Fruit fly (Drosophila melanogaster) whole organism, embryonic: ENCODE results near the gene CG16985.

ENCODE experiments used
- Antp ChIP-seq: fragments of 200-800 bp; sonication (Bioruptor generic); optimal IDR thresholded peaks from 3 replicates; lab custom pipeline; 2016; ENCODE audit warnings: missing biosample characterization, missing genetic modification characterization
- Bdp1 ChIP-seq: fragments of 200-800 bp; sonication (Bioruptor generic); optimal IDR thresholded peaks from 3 replicates; lab custom pipeline; 2016; ENCODE audit warnings: missing biosample characterization, missing genetic modification characterization
- CG10209 ChIP-seq: fragments of 200-800 bp; sonication (Bioruptor generic); optimal IDR thresholded peaks from 3 replicates; lab custom pipeline; 2017; ENCODE audit warnings: missing biosample characterization, mild to moderate bottlenecking, missing genetic modification characterization, missing genetic modification reagents
- CG1024 ChIP-seq: fragments of 200-800 bp; sonication (Bioruptor generic); IDR thresholded peaks from 2 replicates; pipeline ENCODE4 v1.3.6; 2022; ENCODE audit warnings: missing biosample characterization, missing genetic modification characterization
- CG10462 ChIP-seq: fragments of 200-800 bp; sonication (Bioruptor generic); optimal IDR thresholded peaks from 2 replicates; lab custom pipeline; 2016; ENCODE audit warnings: missing biosample characterization, missing genetic modification characterization
- CG13123 ChIP-seq: fragments of 200-800 bp; sonication (Bioruptor generic); optimal IDR thresholded peaks from 2 replicates; lab custom pipeline; 2016; ENCODE audit warnings: missing biosample characterization, missing genetic modification characterization
- CG13424 ChIP-seq: fragments of 200-800 bp; sonication (Bioruptor generic); optimal IDR thresholded peaks from 2 replicates; lab custom pipeline; 2019; ENCODE audit warnings: missing biosample characterization, mild to moderate bottlenecking, missing genetic modification characterization, moderate library complexity
- CG1647 ChIP-seq: fragments of 200-800 bp; sonication (Bioruptor generic); optimal IDR thresholded peaks from 3 replicates; lab custom pipeline; 2016; ENCODE audit warnings: missing biosample characterization, missing genetic modification characterization
- CG16813 ChIP-seq: fragments of 200-800 bp; sonication (Bioruptor generic); IDR thresholded peaks from 3 replicates; pipeline ENCODE4 v1.3.6; 2022; ENCODE audit warnings: missing biosample characterization, missing genetic modification characterization; ENCODE audit not compliant: partially characterized antibody
- CG3281 ChIP-seq: fragments of 200-800 bp; sonication (Bioruptor generic); optimal IDR thresholded peaks from 3 replicates; lab custom pipeline; 2017; ENCODE audit warnings: missing biosample characterization, mild to moderate bottlenecking, missing genetic modification characterization
- CG34422 ChIP-seq: fragments of 200-800 bp; sonication (Bioruptor generic); IDR thresholded peaks from 3 replicates; pipeline ENCODE4 v1.3.6; 2022; ENCODE audit warnings: missing biosample characterization, missing genetic modification characterization
- CG4328 ChIP-seq: fragments of 200-800 bp; sonication (Bioruptor generic); optimal IDR thresholded peaks from 3 replicates; lab custom pipeline; 2017; ENCODE audit warnings: missing biosample characterization, missing genetic modification reagents, missing genetic modification characterization
- CG43689 ChIP-seq: fragments of 200-800 bp; sonication (Bioruptor generic); IDR thresholded peaks from 2 replicates; pipeline ENCODE4 v1.3.6; 2022; ENCODE audit warnings: missing biosample characterization, missing genetic modification characterization
- CG4424 ChIP-seq: fragments of 200-800 bp; sonication (Bioruptor generic); optimal IDR thresholded peaks from 3 replicates; lab custom pipeline; 2016; ENCODE audit warnings: missing biosample characterization, missing genetic modification characterization
- CG7357 ChIP-seq: fragments of 200-800 bp; sonication (Bioruptor generic); IDR thresholded peaks from 3 replicates; pipeline ENCODE4 v1.3.6; 2022; ENCODE audit warnings: missing biosample characterization, missing genetic modification characterization
- CG7372 ChIP-seq: fragments of 200-800 bp; sonication (Bioruptor generic); IDR thresholded peaks from 2 replicates; pipeline ENCODE4 v1.3.6; 2022; ENCODE audit warnings: missing biosample characterization, missing genetic modification characterization
- CG8478 ChIP-seq: fragments of >200 bp; optimal IDR thresholded peaks from 2 replicates; lab custom pipeline; 2018
- CG9727 ChIP-seq: fragments of 200-800 bp; sonication (Bioruptor generic); optimal IDR thresholded peaks from 3 replicates; lab custom pipeline; 2017; ENCODE audit warnings: missing biosample characterization, mild to moderate bottlenecking, missing genetic modification characterization
- Chrac-16 ChIP-seq: fragments of 200-800 bp; sonication (Bioruptor generic); optimal IDR thresholded peaks from 3 replicates; lab custom pipeline; 2016; ENCODE audit warnings: missing biosample characterization, missing genetic modification characterization
- CrebB ChIP-seq: fragments of 200-800 bp; sonication (Bioruptor generic); optimal IDR thresholded peaks from 3 replicates; lab custom pipeline; 2018; ENCODE audit warnings: missing biosample characterization, mild to moderate bottlenecking, missing genetic modification characterization
- Doc3 ChIP-seq: fragments of 200-800 bp; sonication (Bioruptor generic); IDR thresholded peaks from 3 replicates; pipeline ENCODE4 v1.3.6; 2022; ENCODE audit warnings: missing biosample characterization, missing genetic modification characterization; ENCODE audit not compliant: partially characterized antibody
- Fer2 ChIP-seq: fragments of 200-800 bp; sonication (Bioruptor generic); optimal IDR thresholded peaks from 2 replicates; lab custom pipeline; 2018; ENCODE audit warnings: missing biosample characterization, mild to moderate bottlenecking, missing genetic modification characterization, moderate library complexity
- HLH4C ChIP-seq: fragments of 200-800 bp; sonication (Bioruptor generic); IDR thresholded peaks from 3 replicates; pipeline ENCODE4 v1.3.6; 2022; ENCODE audit warnings: missing biosample characterization, missing genetic modification characterization; ENCODE audit not compliant: partially characterized antibody
- Hr39 ChIP-seq: fragments of >200 bp; optimal IDR thresholded peaks from 2 replicates; lab custom pipeline; 2017
- NC2β ChIP-seq: fragments of 200-800 bp; sonication (Bioruptor generic); optimal IDR thresholded peaks from 2 replicates; lab custom pipeline; 2016; ENCODE audit warnings: missing biosample characterization, missing genetic modification characterization
- Ravus ChIP-seq: fragments of 200-800 bp; sonication (Bioruptor generic); IDR thresholded peaks from 2 replicates; pipeline ENCODE4 v1.3.6; 2022; ENCODE audit warnings: missing biosample characterization, missing genetic modification characterization
- Side ChIP-seq: fragments of 200-800 bp; sonication (Bioruptor generic); optimal IDR thresholded peaks from 2 replicates; lab custom pipeline; 2016; ENCODE audit warnings: missing biosample characterization, missing genetic modification characterization
- Sin3A ChIP-seq: fragments of >200 bp; optimal IDR thresholded peaks from 2 replicates; lab custom pipeline; 2018
- amos ChIP-seq: fragments of 200-800 bp; sonication (Bioruptor generic); IDR thresholded peaks from 2 replicates; pipeline ENCODE4 v1.3.6; 2022; ENCODE audit warnings: missing biosample characterization, missing genetic modification characterization; ENCODE audit not compliant: partially characterized antibody
- br ChIP-seq: fragments of >200 bp; optimal IDR thresholded peaks from 2 replicates; lab custom pipeline; 2017
- crol ChIP-seq: fragments of 200-800 bp; sonication (Bioruptor generic); IDR thresholded peaks from 2 replicates; pipeline ENCODE4 v1.3.6; 2022; ENCODE audit warnings: missing biosample characterization, missing genetic modification characterization
- cwo ChIP-seq: fragments of 200-800 bp; sonication (Bioruptor generic); optimal IDR thresholded peaks from 3 replicates; lab custom pipeline; 2017; ENCODE audit warnings: missing biosample characterization, missing genetic modification characterization, mild to moderate bottlenecking, moderate library complexity, missing genetic modification reagents
- dati ChIP-seq: fragments of 200-800 bp; sonication (Bioruptor generic); IDR thresholded peaks from 2 replicates; pipeline ENCODE4 v1.3.6; 2022; ENCODE audit warnings: missing biosample characterization, missing genetic modification characterization
- dmrt11E ChIP-seq: fragments of 200-800 bp; sonication (Bioruptor generic); optimal IDR thresholded peaks from 3 replicates; lab custom pipeline; 2018; ENCODE audit warnings: missing biosample characterization, mild to moderate bottlenecking, missing genetic modification characterization, moderate library complexity
- fd102C ChIP-seq: fragments of 200-800 bp; sonication (Bioruptor generic); optimal IDR thresholded peaks from 2 replicates; lab custom pipeline; 2018; ENCODE audit warnings: missing biosample characterization, mild to moderate bottlenecking, missing genetic modification characterization, moderate library complexity
- fru ChIP-seq: fragments of >200 bp; optimal IDR thresholded peaks from 2 replicates; lab custom pipeline; 2017
- gro ChIP-seq: fragments of 200-800 bp; sonication (Bioruptor generic); optimal IDR thresholded peaks from 2 replicates; lab custom pipeline; 2016; ENCODE audit warnings: missing biosample characterization, missing genetic modification characterization
- gsb-n ChIP-seq: fragments of 200-800 bp; sonication (Bioruptor generic); optimal IDR thresholded peaks from 3 replicates; lab custom pipeline; 2018; ENCODE audit warnings: missing biosample characterization, mild to moderate bottlenecking, missing genetic modification characterization
- ham ChIP-seq: fragments of 200-800 bp; sonication (Bioruptor generic); IDR thresholded peaks from 2 replicates; pipeline ENCODE4 v1.3.6; 2022; ENCODE audit warnings: missing biosample characterization, missing genetic modification characterization
- luna ChIP-seq: fragments of 200-800 bp; sonication (Bioruptor generic); optimal IDR thresholded peaks from 2 replicates; lab custom pipeline; 2016; ENCODE audit warnings: missing biosample characterization, missing genetic modification characterization
- mirr ChIP-seq: fragments of 200-800 bp; sonication (Bioruptor generic); optimal IDR thresholded peaks from 3 replicates; lab custom pipeline; 2018; ENCODE audit warnings: missing biosample characterization, mild to moderate bottlenecking, missing genetic modification characterization
- org-1 ChIP-seq: fragments of 200-800 bp; sonication (Bioruptor generic); optimal IDR thresholded peaks from 2 replicates; lab custom pipeline; 2017; ENCODE audit warnings: missing biosample characterization, missing genetic modification characterization
- prd ChIP-seq, 3 experiments: fragments of >200 bp in 2 of 3; fragments of 200-800 bp in 1 of 3; sonication (Bioruptor generic) in 1 of 3; optimal IDR thresholded peaks in 2 of 3; IDR thresholded peaks in 1 of 3; 2 replicates in 2 of 3; 3 replicates in 1 of 3; pipeline versions ENCODE4 v1.3.6 to Lab custom; 2017 to 2022; ENCODE audit warnings: missing biosample characterization in 1 of 3, missing genetic modification characterization in 1 of 3
- repo ChIP-seq: fragments of 200-800 bp; sonication (Bioruptor generic); optimal IDR thresholded peaks from 2 replicates; lab custom pipeline; 2016; ENCODE audit warnings: missing biosample characterization, missing genetic modification characterization
- sima ChIP-seq: fragments of 200-800 bp; sonication (Bioruptor generic); optimal IDR thresholded peaks from 2 replicates; lab custom pipeline; 2016; ENCODE audit warnings: missing biosample characterization, missing genetic modification characterization
- sr ChIP-seq: fragments of 200-800 bp; sonication (Bioruptor generic); IDR thresholded peaks from 3 replicates; pipeline ENCODE4 v1.3.6; 2022; ENCODE audit warnings: missing biosample characterization, missing genetic modification characterization
- ssp ChIP-seq: fragments of 200-800 bp; sonication (Bioruptor generic); IDR thresholded peaks from 2 replicates; pipeline ENCODE4 v1.3.6; 2022; ENCODE audit warnings: missing biosample characterization, missing genetic modification characterization
- stwl ChIP-seq: fragments of 200-800 bp; sonication (Bioruptor generic); optimal IDR thresholded peaks from 3 replicates; lab custom pipeline; 2018; ENCODE audit warnings: missing biosample characterization, mild to moderate bottlenecking, missing genetic modification characterization, moderate library complexity
- unc-4 ChIP-seq: fragments of 200-800 bp; sonication (Bioruptor generic); IDR thresholded peaks from 2 replicates; pipeline ENCODE4 v1.3.6; 2022; ENCODE audit warnings: missing biosample characterization, missing genetic modification characterization; ENCODE audit not compliant: partially characterized antibody
- vfl ChIP-seq: fragments of 200-800 bp; sonication (Bioruptor generic); optimal IDR thresholded peaks from 2 replicates; lab custom pipeline; 2016; ENCODE audit warnings: missing biosample characterization, missing genetic modification characterization

The CG16985 gene

DNA sequence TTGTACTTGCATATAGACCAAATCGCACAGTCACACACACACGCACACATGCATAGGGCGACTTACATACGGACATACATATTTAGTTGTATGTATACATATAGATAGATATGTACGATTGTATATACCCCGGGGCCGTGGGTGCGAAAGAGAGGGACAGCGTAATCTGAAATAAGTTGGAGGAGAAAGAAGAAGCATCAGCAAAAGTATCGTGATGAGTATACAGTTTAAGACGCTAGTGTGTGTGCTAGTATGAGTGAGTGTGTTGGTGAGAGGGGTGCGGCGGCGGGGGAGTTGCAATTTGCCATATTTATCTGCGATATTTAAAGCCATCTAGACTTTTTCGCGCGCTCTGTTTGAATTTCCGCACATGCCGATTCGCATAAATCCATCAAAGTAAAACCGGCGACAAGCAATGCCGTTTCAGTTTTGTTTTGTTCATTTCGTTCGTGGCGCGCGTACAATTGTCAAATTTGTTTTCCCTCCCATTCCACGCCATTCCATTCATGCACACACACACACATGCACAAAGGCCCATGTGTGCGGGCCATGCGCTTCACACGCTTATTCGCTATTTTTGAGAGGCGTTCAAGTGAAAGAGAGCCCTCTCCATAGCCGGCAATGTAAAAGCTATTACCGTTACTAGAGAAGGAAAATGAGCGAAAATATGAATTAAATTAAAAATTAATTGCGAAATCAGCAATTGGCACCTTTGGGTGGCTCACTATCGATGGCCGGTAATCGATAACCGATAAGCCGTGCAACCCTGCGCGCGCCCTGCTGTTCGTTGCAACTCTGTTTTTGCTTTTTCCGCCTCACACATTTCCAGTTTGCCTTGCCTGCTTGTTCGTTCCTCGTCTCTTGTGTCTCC is 36.1 kb downstream of the CG16985 start:
- TF ChIP-seq CG10209 (GFP tag; lab: Kevin White, UChicago) (peak; percentile 76), br (lab: Kevin White, UChicago) (no peak), NC2β (peak; percentile 88), CG34422 (GFP tag; lab: Robert Waterston, UW) (peak; percentile 56), ham (peak; percentile 44; the same call in 1 of the 2 replicates), CG3281 (GFP tag; lab: Kevin White, UChicago) (peak; percentile 91), CG13123 (peak; percentile 26), CG43689 (GFP tag; lab: Robert Waterston, UW) (0 out of 2 replicates have a peak, but pooled peaks have one; percentile 45), ssp (GFP tag; lab: Robert Waterston, UW) (peak; percentile 52), CG7357 (GFP tag; lab: Robert Waterston, UW) (no peak), gsb-n (peak; percentile 71), cwo (GFP tag; lab: Kevin White, UChicago) (peak; percentile 48), Sin3A (lab: Kevin White, UChicago) (peak; percentile 77), org-1 (GFP tag; lab: Kevin White, UChicago) (peak; percentile 69), Fer2 (tag; lab: Kevin White, UChicago) (peak; percentile 81), crol (GFP tag; lab: Robert Waterston, UW) (peak; percentile 89), sr (GFP tag; lab: Robert Waterston, UW) (peak; percentile 69), gro (GFP tag; lab: Kevin White, UChicago) (peak; percentile 73), CG13424 (tag; lab: Kevin White, UChicago) (peak; percentile 59), CG8478 (peak; percentile 72), mirr (GFP tag; lab: Kevin White, UChicago) (peak; percentile 96), fd102C (GFP tag; lab: Kevin White, UChicago) (peak; percentile 67), dmrt11E (tag; lab: Kevin White, UChicago) (peak; percentile 65), CG4328 (GFP tag; lab: Kevin White, UChicago) (peak; percentile 94), prd (optimal IDR thresholded peaks at IDR 0.05; lab: Kevin White, UChicago) (no peak), prd (GFP tag; IDR thresholded peaks at IDR 0.05; lab: Robert Waterston, UW) (peak; percentile 46; the same call in 1 of the 3 replicates), sima (GFP tag; lab: Kevin White, UChicago) (peak; percentile 52), Chrac-16 (GFP tag; lab: Kevin White, UChicago) (peak; percentile 51), stwl (tag; lab: Kevin White, UChicago) (peak; percentile 95), CG4424 (GFP tag; lab: Kevin White, UChicago) (peak; percentile 78), CG9727 (peak; percentile 93), dati (GFP tag; lab: Robert Waterston, UW) (peak; percentile 46; the same call in 1 of the 2 replicates), CG1024 (peak; percentile 62), vfl (GFP tag; lab: Kevin White, UChicago) (peak; percentile 80), Ravus (GFP tag; lab: Robert Waterston, UW) (no peak), CG1647 (GFP tag; lab: Kevin White, UChicago) (peak; percentile 61), Doc3 (peak; percentile 66; the same call in 2 of the 3 replicates), CG7372 (GFP tag; lab: Robert Waterston, UW) (peak; percentile 70; the same call in 1 of the 2 replicates), Side (peak; percentile 83), CG16813 (GFP tag; lab: Robert Waterston, UW) (peak; percentile 77), Hr39 (no peak), CrebB (peak; percentile 84), unc-4 (GFP tag; lab: Robert Waterston, UW) (peak; percentile 76), HLH4C (GFP tag; lab: Robert Waterston, UW) (peak; percentile 82), Bdp1 (GFP tag; lab: Kevin White, UChicago) (peak; percentile 61), luna (GFP tag; lab: Kevin White, UChicago) (peak; percentile 62), Antp (GFP tag; lab: Kevin White, UChicago) (peak; percentile 79), CG10462 (GFP tag; lab: Kevin White, UChicago) (peak; percentile 59), repo (peak; percentile 76), fru (lab: Kevin White, UChicago) (no peak), amos (GFP tag; lab: Robert Waterston, UW) (peak; percentile 79)
